Worm (Caenorhabditis elegans) whole organism, young adult: ENCODE data around the gene C15H11.1.

Experiments used
- T07F8.4 ChIP-seq: sonication (generic microtip); optimal IDR thresholded peaks from 2 replicates; lab custom pipeline; 2016; ENCODE audit warnings: mild to moderate bottlenecking, missing genetic modification characterization, moderate library complexity, missing compliant biosample characterization
- Y56A3A.18 ChIP-seq: fragments of 200-800 bp; sonication (Bioruptor generic); IDR thresholded peaks from 2 replicates; pipeline ENCODE4 v1.3.6; 2022; ENCODE audit warnings: missing genetic modification reagents, missing genetic modification characterization, missing compliant biosample characterization
- fkh-3 ChIP-seq: sonication (generic microtip); optimal IDR thresholded peaks from 2 replicates; lab custom pipeline; 2016; ENCODE audit warnings: mild to moderate bottlenecking, missing genetic modification characterization, missing compliant biosample characterization
- nfya-1 ChIP-seq: sonication (generic microtip); optimal IDR thresholded peaks from 2 replicates; lab custom pipeline; 2017; ENCODE audit warnings: antibody characterized with exemption, missing compliant biosample characterization, missing genetic modification characterization, borderline replicate concordance; ENCODE audit not compliant: insufficient read depth

DNA sequence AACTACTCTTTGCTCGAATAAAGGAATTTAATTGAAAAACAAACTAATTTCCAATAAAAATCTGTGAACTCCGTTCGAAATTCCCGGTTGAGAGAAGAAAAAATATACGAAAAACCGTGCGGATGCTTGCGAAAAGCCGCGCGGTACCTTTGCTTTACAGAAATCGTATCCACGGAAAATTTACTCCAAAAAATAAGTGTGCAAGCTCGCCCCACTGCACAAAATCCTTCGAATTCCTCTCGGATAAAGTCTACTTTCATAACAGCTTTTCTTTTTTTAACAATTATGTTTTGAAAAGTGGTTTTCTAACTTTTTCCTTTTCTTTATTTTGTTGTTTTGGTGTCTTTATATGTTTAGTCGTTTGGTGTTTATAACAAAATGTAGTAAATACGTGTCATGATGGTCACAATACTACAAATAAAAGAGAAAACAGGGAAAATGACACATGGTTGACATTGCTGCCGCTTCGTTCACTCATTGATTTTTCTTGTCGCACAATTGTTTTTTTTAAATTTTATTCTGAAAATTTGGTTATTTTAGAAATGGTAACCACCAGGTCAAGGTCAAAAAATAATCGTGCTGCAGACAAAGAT, 46.3 kb upstream of the C15H11.1 start, which contains the start of gene cept-2:
- TF ChIP-seq nfya-1 (tag; lab: Kevin White, UChicago) (no peak), T07F8.4 (tag; lab: Kevin White, UChicago) (no peak), Y56A3A.18 (GFP tag; lab: Robert Waterston, UW) (no peak), fkh-3 (tag; lab: Kevin White, UChicago) (no peak)
